Worm (Caenorhabditis elegans) whole organism, late embryonic: ENCODE results near the gene unc-49.

ENCODE experiments used
- C38D4.7 ChIP-seq: fragments of 200-800 bp; sonication (Bioruptor generic); optimal IDR thresholded peaks from 2 replicates; lab custom pipeline; 2018; ENCODE audit warnings: mild to moderate bottlenecking, missing genetic modification characterization, moderate library complexity, missing compliant biosample characterization
- K09A11.1 ChIP-seq: sonication (generic microtip); optimal IDR thresholded peaks from 2 replicates; lab custom pipeline; 2017; ENCODE audit warnings: antibody characterized with exemption, mild to moderate bottlenecking, missing genetic modification characterization, missing compliant biosample characterization; ENCODE audit not compliant: insufficient read depth
- ahr-1 ChIP-seq: sonication (generic microtip); optimal IDR thresholded peaks from 2 replicates; lab custom pipeline; 2016; ENCODE audit warnings: missing genetic modification characterization, missing compliant biosample characterization
- ama-1 ChIP-seq: fragments of 150-350 bp; optimal IDR thresholded peaks from 2 replicates; lab custom pipeline; 2014
- ceh-24 ChIP-seq: sonication (generic microtip); optimal IDR thresholded peaks from 2 replicates; lab custom pipeline; 2016; ENCODE audit warnings: mild to moderate bottlenecking, missing genetic modification characterization, missing compliant biosample characterization
- ceh-30 ChIP-seq: fragments of 150-350 bp; optimal IDR thresholded peaks from 2 replicates; lab custom pipeline; 2014; ENCODE audit warnings: missing biosample characterization, missing genetic modification characterization
- ceh-9 ChIP-seq: sonication (generic microtip); optimal IDR thresholded peaks from 2 replicates; lab custom pipeline; 2016; ENCODE audit warnings: mild to moderate bottlenecking, missing genetic modification characterization, inconsistent platforms, missing compliant biosample characterization
- nhr-11 ChIP-seq: fragments of 150-350 bp; optimal IDR thresholded peaks from 2 replicates; lab custom pipeline; 2014; ENCODE audit warnings: missing biosample characterization, missing genetic modification characterization
- pax-1 ChIP-seq: fragments of 150-350 bp; optimal IDR thresholded peaks from 2 replicates; lab custom pipeline; 2014; ENCODE audit warnings: missing biosample characterization, missing genetic modification characterization
- unc-42 ChIP-seq: sonication (generic microtip); optimal IDR thresholded peaks from 2 replicates; lab custom pipeline; 2016; ENCODE audit warnings: missing genotype, missing genetic modification characterization, missing compliant biosample characterization
- unc-86 ChIP-seq: sonication (generic microtip); optimal IDR thresholded peaks from 2 replicates; lab custom pipeline; 2016; ENCODE audit warnings: missing genetic modification characterization, missing compliant biosample characterization

DNA sequence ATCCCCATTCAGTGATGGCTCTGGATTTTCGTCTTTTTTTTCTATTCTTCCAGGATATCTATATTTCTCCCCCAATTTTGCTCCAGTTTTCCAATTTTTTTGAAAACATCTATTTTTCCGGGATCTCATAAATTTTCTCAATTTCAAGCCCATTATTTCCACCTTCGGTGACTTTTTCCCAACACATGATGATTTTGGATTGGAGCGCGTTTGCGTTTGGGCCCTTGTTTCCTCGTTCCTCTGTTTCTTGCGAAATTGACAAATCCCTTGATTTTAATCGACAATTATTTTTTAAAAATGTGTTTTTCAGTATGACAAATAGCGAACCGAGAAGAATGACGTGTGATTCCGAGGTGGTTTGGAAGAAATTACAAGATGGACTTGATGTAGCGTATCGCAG is 49.6 kb upstream of the unc-49 start, which contains the start of gene cul-1:
- TF ChIP-seq ceh-24 (tag; lab: Kevin White, UChicago) (no peak), C38D4.7 (no peak), ceh-9 (tag; lab: Kevin White, UChicago) (no peak), ahr-1 (no peak), nhr-11 (tag; lab: Kevin White, UChicago) (no peak), ceh-30 (tag; lab: Kevin White, UChicago) (no peak), unc-42 (tag; lab: Kevin White, UChicago) (no peak), K09A11.1 (tag; lab: Kevin White, UChicago) (no peak), pax-1 (tag; lab: Kevin White, UChicago) (no peak), ama-1 (lab: Kevin White, UChicago) (no peak), unc-86 (tag; lab: Kevin White, UChicago) (no peak)
